Fruit fly (Drosophila melanogaster) whole organism, pupa: ENCODE data around the gene CG3744.

Source experiments
- CG10348 ChIP-seq: fragments of 200-800 bp; sonication (Bioruptor generic); IDR thresholded peaks from 2 replicates; pipeline ENCODE4 v1.3.6; 2022; ENCODE audit warnings: missing biosample characterization, missing genetic modification characterization
- CG13204 ChIP-seq: fragments of 200-800 bp; sonication (Bioruptor generic); optimal IDR thresholded peaks from 2 replicates; lab custom pipeline; 2018; ENCODE audit warnings: missing biosample characterization, mild to moderate bottlenecking, missing genetic modification characterization, moderate library complexity
- CG15710 ChIP-seq: fragments of 200-800 bp; sonication (Bioruptor generic); optimal IDR thresholded peaks from 2 replicates; lab custom pipeline; 2018; ENCODE audit warnings: missing biosample characterization, mild to moderate bottlenecking, missing genetic modification characterization, moderate library complexity
- CG32121 ChIP-seq: fragments of 200-800 bp; sonication (Bioruptor generic); IDR thresholded peaks from 2 replicates; pipeline ENCODE4 v1.3.6; 2022; ENCODE audit warnings: missing biosample characterization, missing genetic modification characterization
- CG34367 ChIP-seq: fragments of 200-800 bp; sonication (Bioruptor generic); optimal IDR thresholded peaks from 2 replicates; lab custom pipeline; 2018; ENCODE audit warnings: missing biosample characterization, mild to moderate bottlenecking, missing genetic modification characterization
- CG8159 ChIP-seq: fragments of 200-800 bp; sonication (Bioruptor generic); optimal IDR thresholded peaks from 3 replicates; lab custom pipeline; 2018; ENCODE audit warnings: missing biosample characterization, mild to moderate bottlenecking, missing genetic modification characterization, moderate library complexity
- CG8301 ChIP-seq: fragments of 200-800 bp; sonication (Bioruptor generic); optimal IDR thresholded peaks from 2 replicates; lab custom pipeline; 2018; ENCODE audit warnings: missing biosample characterization, mild to moderate bottlenecking, missing genetic modification characterization
- CG9948 ChIP-seq: fragments of 200-800 bp; sonication (Bioruptor generic); optimal IDR thresholded peaks from 2 replicates; lab custom pipeline; 2018; ENCODE audit warnings: missing biosample characterization, mild to moderate bottlenecking, missing genetic modification characterization, moderate library complexity
- EcR ChIP-seq: fragments of 200-800 bp; sonication (Bioruptor generic); optimal IDR thresholded peaks from 3 replicates; lab custom pipeline; 2019; ENCODE audit warnings: missing biosample characterization, missing genetic modification characterization, mild to moderate bottlenecking, moderate library complexity, missing genetic modification reagents
- Pif1B ChIP-seq: fragments of 200-800 bp; sonication (Bioruptor generic); optimal IDR thresholded peaks from 3 replicates; lab custom pipeline; 2016; ENCODE audit warnings: missing biosample characterization, missing genetic modification characterization
- Snoo ChIP-seq: fragments of 200-800 bp; sonication (Bioruptor generic); optimal IDR thresholded peaks from 3 replicates; lab custom pipeline; 2017; ENCODE audit warnings: missing biosample characterization, mild to moderate bottlenecking, missing genetic modification characterization, inconsistent platforms
- gl ChIP-seq: fragments of 200-800 bp; sonication (Bioruptor generic); optimal IDR thresholded peaks from 2 replicates; lab custom pipeline; 2018; ENCODE audit warnings: missing biosample characterization, mild to moderate bottlenecking, missing genetic modification characterization
- rn ChIP-seq: fragments of 200-800 bp; sonication (Bioruptor generic); IDR thresholded peaks from 2 replicates; pipeline ENCODE4 v1.3.6; 2022; ENCODE audit warnings: missing biosample characterization, missing genetic modification characterization

dm6 chr3R:24876843-24877457, 496 bp upstream of the CG3744 start, which contains the start of the genes CG11089 and CG31381:
- TF ChIP-seq EcR (GFP tag; lab: Kevin White, UChicago): no peak
- TF ChIP-seq CG15710 (tag; lab: Kevin White, UChicago): no peak
- no peak for TF ChIP-seq CG8301
- no peak for TF ChIP-seq gl (tag; lab: Kevin White, UChicago)
- TF ChIP-seq Pif1B (GFP tag; lab: Kevin White, UChicago): no peak
- TF ChIP-seq rn (GFP tag; lab: Robert Waterston, UW): no peak
- TF ChIP-seq CG34367 (tag; lab: Kevin White, UChicago): no peak
- no peak for TF ChIP-seq CG9948 (tag; lab: Kevin White, UChicago)
- no peak for TF ChIP-seq CG8159 (tag; lab: Kevin White, UChicago)
- TF ChIP-seq CG10348 (GFP tag; lab: Robert Waterston, UW): no peak
- no peak for TF ChIP-seq CG13204
- TF ChIP-seq Snoo: no peak
- no peak for TF ChIP-seq CG32121 (GFP tag; lab: Robert Waterston, UW)
